Fruit fly (Drosophila melanogaster) whole organism, adult: Measurements from ENCODE around the gene Tango10.

Experiments used
- CG11617 ChIP-seq: fragments of 200-800 bp; sonication (Bioruptor generic); optimal IDR thresholded peaks from 2 replicates; lab custom pipeline; 2017; ENCODE audit warnings: mild to moderate bottlenecking, missing biosample characterization, missing genetic modification reagents, missing genetic modification characterization
- CG5204 ChIP-seq: fragments of 200-800 bp; sonication (Bioruptor generic); optimal IDR thresholded peaks from 2 replicates; lab custom pipeline; 2016; ENCODE audit warnings: missing biosample characterization, missing genetic modification characterization

DNA sequence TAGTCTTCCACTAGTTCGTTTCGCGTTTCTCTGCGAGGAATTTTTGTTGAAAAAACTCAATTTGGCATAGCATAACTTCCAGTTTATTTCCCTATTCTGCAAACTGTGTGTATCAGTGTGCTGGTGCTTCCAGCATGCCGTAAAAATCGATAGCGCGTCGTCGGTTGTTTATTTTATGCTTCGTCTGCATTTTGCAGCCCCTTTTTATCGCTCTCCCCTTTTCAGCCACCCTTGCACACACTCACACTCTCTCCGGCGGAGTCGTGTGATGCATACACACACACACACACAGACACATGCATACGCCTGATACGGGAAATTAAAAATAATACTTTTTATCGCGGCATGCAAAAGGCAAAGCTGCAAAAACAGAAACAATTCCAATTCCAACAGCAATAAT lies 40.6 kb upstream of the Tango10 start:
- TF ChIP-seq CG11617 (GFP tag; lab: Kevin White, UChicago) (no peak), CG5204 (GFP tag; lab: Kevin White, UChicago) (no peak)
